Fruit fly (Drosophila melanogaster) whole organism, adult: Measurements from ENCODE around the gene Osi19.

Experiments used
- CG11617 ChIP-seq: fragments of 200-800 bp; sonication (Bioruptor generic); optimal IDR thresholded peaks from 2 replicates; lab custom pipeline; 2017; ENCODE audit warnings: mild to moderate bottlenecking, missing biosample characterization, missing genetic modification reagents, missing genetic modification characterization
- CG12768 ChIP-seq: fragments of 200-800 bp; sonication (Bioruptor generic); optimal IDR thresholded peaks from 2 replicates; lab custom pipeline; 2017; ENCODE audit warnings: missing biosample characterization, missing genetic modification characterization, mild to moderate bottlenecking, moderate library complexity, missing genetic modification reagents
- CG14711 ChIP-seq: fragments of 200-800 bp; sonication (Bioruptor generic); optimal IDR thresholded peaks from 2 replicates; lab custom pipeline; 2018; ENCODE audit warnings: missing biosample characterization, mild to moderate bottlenecking, missing genetic modification characterization, moderate library complexity
- CG1620 ChIP-seq: fragments of 200-800 bp; sonication (Bioruptor generic); optimal IDR thresholded peaks from 2 replicates; lab custom pipeline; 2016; ENCODE audit warnings: missing biosample characterization, missing genetic modification characterization
- CG33017 ChIP-seq: fragments of 200-800 bp; sonication (Bioruptor generic); optimal IDR thresholded peaks from 2 replicates; lab custom pipeline; 2018; ENCODE audit warnings: missing biosample characterization, mild to moderate bottlenecking, missing genetic modification characterization, moderate library complexity
- CG5204 ChIP-seq: fragments of 200-800 bp; sonication (Bioruptor generic); optimal IDR thresholded peaks from 2 replicates; lab custom pipeline; 2016; ENCODE audit warnings: missing biosample characterization, missing genetic modification characterization
- CG7045 ChIP-seq: fragments of 200-800 bp; sonication (Bioruptor generic); optimal IDR thresholded peaks from 2 replicates; lab custom pipeline; 2017; ENCODE audit warnings: missing biosample characterization, mild to moderate bottlenecking, missing genetic modification characterization
- CG7101 ChIP-seq: fragments of 200-800 bp; sonication (Bioruptor generic); optimal IDR thresholded peaks from 2 replicates; lab custom pipeline; 2018; ENCODE audit warnings: missing biosample characterization, mild to moderate bottlenecking, missing genetic modification characterization, moderate library complexity
- Clk ChIP-seq: fragments of 200-800 bp; sonication (Bioruptor generic); optimal IDR thresholded peaks from 2 replicates; lab custom pipeline; 2017; ENCODE audit warnings: missing biosample characterization, missing genetic modification characterization
- Crg-1 ChIP-seq: fragments of 200-800 bp; sonication (Bioruptor generic); optimal IDR thresholded peaks from 2 replicates; lab custom pipeline; 2016; ENCODE audit warnings: missing biosample characterization, missing genetic modification characterization
- Hr96 ChIP-seq: fragments of 200-800 bp; sonication (Bioruptor generic); optimal IDR thresholded peaks from 2 replicates; lab custom pipeline; 2016; ENCODE audit warnings: missing biosample characterization, missing genetic modification characterization
- Mnt ChIP-seq: fragments of 200-800 bp; sonication (Bioruptor generic); optimal IDR thresholded peaks from 2 replicates; lab custom pipeline; 2016; ENCODE audit warnings: missing biosample characterization, mild to moderate bottlenecking, missing genetic modification characterization
- bab1 ChIP-seq: fragments of 200-800 bp; sonication (Bioruptor generic); optimal IDR thresholded peaks from 3 replicates; lab custom pipeline; 2019; ENCODE audit warnings: missing biosample characterization, mild to moderate bottlenecking, missing genetic modification characterization, moderate library complexity
- cic ChIP-seq: fragments of 200-800 bp; sonication (Bioruptor generic); optimal IDR thresholded peaks from 2 replicates; lab custom pipeline; 2017; ENCODE audit warnings: missing biosample characterization, mild to moderate bottlenecking, missing genetic modification characterization, moderate library complexity
- cnc ChIP-seq, 2 experiments: fragments of >200 bp; optimal IDR thresholded peaks; 2 replicates each; lab custom pipeline; 2017
- kay ChIP-seq: fragments of 200-800 bp; sonication (Bioruptor generic); peaks from one replicate; lab custom pipeline; 2016; ENCODE audit warnings: missing biosample characterization, missing genetic modification characterization, borderline replicate concordance
- ovo ChIP-seq: fragments of 200-800 bp; sonication (Bioruptor generic); optimal IDR thresholded peaks from 2 replicates; lab custom pipeline; 2016; ENCODE audit warnings: missing biosample characterization, missing genetic modification characterization
- pad ChIP-seq: fragments of 200-800 bp; sonication (Bioruptor generic); optimal IDR thresholded peaks from 3 replicates; lab custom pipeline; 2017; ENCODE audit warnings: missing biosample characterization, missing genetic modification characterization, mild to moderate bottlenecking, moderate library complexity, missing genetic modification reagents
- tj ChIP-seq: fragments of 200-800 bp; sonication (Bioruptor generic); optimal IDR thresholded peaks from 3 replicates; lab custom pipeline; 2017; ENCODE audit warnings: missing biosample characterization, mild to moderate bottlenecking, missing genetic modification characterization, moderate library complexity
- toe ChIP-seq: fragments of 200-800 bp; sonication (Bioruptor generic); optimal IDR thresholded peaks from 2 replicates; lab custom pipeline; 2016; ENCODE audit warnings: missing biosample characterization, missing genetic modification characterization

The Osi19 gene

dm6 chr3R:6348943-6349342 lies 13.8 kb downstream of the Osi19 start, which contains the start of gene Hr83:
Hr83 (plus strand) TSS chr3R:6349243.
- no peak for TF ChIP-seq pad (GFP tag; lab: Kevin White, UChicago)
- TF ChIP-seq CG7045: no peak
- no peak for TF ChIP-seq CG33017 (tag; lab: Kevin White, UChicago)
- TF ChIP-seq Crg-1 (GFP tag; lab: Kevin White, UChicago): no peak

dm6 chr3R:6350755-6351154 lies 15.6 kb downstream of the Osi19 start, which contains the start of gene Pak:
Pak (plus strand) TSS chr3R:6350896.
- TF ChIP-seq pad (GFP tag; lab: Kevin White, UChicago) (no peak), Crg-1 (GFP tag; lab: Kevin White, UChicago) (no peak), Clk (no peak), ovo (GFP tag; lab: Kevin White, UChicago) (no peak), CG1620 (GFP tag; lab: Kevin White, UChicago) (no peak), CG33017 (tag; lab: Kevin White, UChicago) (no peak), CG11617 (GFP tag; lab: Kevin White, UChicago) (no peak), Hr96 (GFP tag; lab: Kevin White, UChicago) (no peak), CG7045 (no peak), toe (GFP tag; lab: Kevin White, UChicago) (no peak), CG14711 (no peak), tj (GFP tag; lab: Kevin White, UChicago) (no peak)

- TF ChIP-seq cic: peak; percentile 34
- TF ChIP-seq CG11617 (GFP tag; lab: Kevin White, UChicago): no peak
- TF ChIP-seq pad (GFP tag; lab: Kevin White, UChicago): peak; percentile 92
Measured at dm6 chr3R:6351181-6351580, 16.0 kb downstream of the Osi19 start.

- TF ChIP-seq pad (GFP tag; lab: Kevin White, UChicago) (no peak), CG7045 (no peak), bab1 (no peak), tj (GFP tag; lab: Kevin White, UChicago) (no peak), CG33017 (tag; lab: Kevin White, UChicago) (peak; percentile 9), CG1620 (GFP tag; lab: Kevin White, UChicago) (no peak), CG11617 (GFP tag; lab: Kevin White, UChicago) (no peak), CG14711 (no peak), kay (GFP tag; lab: Kevin White, UChicago) (no peak), ovo (GFP tag; lab: Kevin White, UChicago) (peak; percentile 38), toe (GFP tag; lab: Kevin White, UChicago) (no peak), Clk (no peak), Mnt (GFP tag; lab: Kevin White, UChicago) (no peak), Hr96 (GFP tag; lab: Kevin White, UChicago) (no peak), cnc (optimal IDR thresholded peaks at IDR 0.05; lab: Kevin White, UChicago) (no peak), cic (no peak), CG5204 (GFP tag; lab: Kevin White, UChicago) (no peak), Crg-1 (GFP tag; lab: Kevin White, UChicago) (no peak), CG12768 (no peak), CG7101 (tag; lab: Kevin White, UChicago) (peak; percentile 12)
Measured at dm6 chr3R:6351696-6352378, 16.7 kb downstream of the Osi19 start.

- TF ChIP-seq Clk (no peak), tj (GFP tag; lab: Kevin White, UChicago) (no peak), cic (no peak), ovo (GFP tag; lab: Kevin White, UChicago) (no peak), CG1620 (GFP tag; lab: Kevin White, UChicago) (no peak), CG7101 (tag; lab: Kevin White, UChicago) (no peak), CG7045 (no peak), CG33017 (tag; lab: Kevin White, UChicago) (no peak), toe (GFP tag; lab: Kevin White, UChicago) (no peak), CG14711 (no peak)
Measured at dm6 chr3R:6352436-6352835, 17.3 kb downstream of the Osi19 start.

- peak; percentile 11 for TF ChIP-seq pad (GFP tag; lab: Kevin White, UChicago)
- no peak for TF ChIP-seq CG11617 (GFP tag; lab: Kevin White, UChicago)
- TF ChIP-seq kay (GFP tag; lab: Kevin White, UChicago): peak; percentile 84
- peak; percentile 26 for TF ChIP-seq ovo (GFP tag; lab: Kevin White, UChicago)
- TF ChIP-seq CG5204 (GFP tag; lab: Kevin White, UChicago): peak; percentile 35
- TF ChIP-seq CG1620 (GFP tag; lab: Kevin White, UChicago): no peak
Measured at dm6 chr3R:6352893-6353623, 17.9 kb downstream of the Osi19 start.
